Worm (Caenorhabditis elegans): Measurements from ENCODE around the gene Y17G7B.17.

Gene Y17G7B.17

DNA sequence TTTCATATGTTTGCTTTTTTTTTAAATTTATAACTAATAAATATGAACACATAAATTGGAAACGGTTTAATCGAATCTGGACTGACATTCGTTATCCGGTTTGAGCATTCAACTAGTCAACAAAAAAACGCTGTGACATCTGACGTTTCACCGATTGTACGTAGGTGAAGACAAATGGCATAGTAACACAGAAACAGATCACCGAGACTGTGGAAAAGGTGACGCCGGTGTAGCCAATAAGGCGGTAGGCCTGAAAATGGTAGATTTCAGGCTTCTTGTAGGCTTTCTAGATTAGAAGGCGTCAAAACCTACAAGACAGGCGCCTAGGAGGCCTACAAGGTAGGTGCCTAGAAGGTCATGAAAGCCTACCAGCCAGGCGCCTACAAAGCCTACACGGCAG is 28.5 kb downstream of the Y17G7B.17 start:
- TF ChIP-seq pha-2 (tag; optimal IDR thresholded peaks at IDR 0.05) (no peak), npax-4 (tag; optimal IDR thresholded peaks at IDR 0.05) (no peak), unc-42 (tag; optimal IDR thresholded peaks at IDR 0.05) (no peak), che-1 (tag; optimal IDR thresholded peaks at IDR 0.05) (no peak), C38D4.7 (GFP tag; optimal IDR thresholded peaks at IDR 0.05) (no peak), ceh-6 (GFP tag; optimal IDR thresholded peaks at IDR 0.05) (no peak), nhr-232 (tag; optimal IDR thresholded peaks at IDR 0.05) (no peak), ets-4 (tag; optimal IDR thresholded peaks at IDR 0.05) (no peak), pqm-1 (tag; optimal IDR thresholded peaks at IDR 0.05) (no peak), gmeb-2 (tag; optimal IDR thresholded peaks at IDR 0.05) (no peak), ceh-14 (tag; optimal IDR thresholded peaks at IDR 0.05) (no peak), K09A11.1 (tag; optimal IDR thresholded peaks at IDR 0.05; ENCODE audit: insufficient read depth) (no peak), ama-1 (optimal IDR thresholded peaks at IDR 0.05) (no peak), unc-55 (GFP tag; optimal IDR thresholded peaks at IDR 0.05) (no peak), odd-2 (tag; optimal IDR thresholded peaks at IDR 0.05) (no peak)

DNA sequence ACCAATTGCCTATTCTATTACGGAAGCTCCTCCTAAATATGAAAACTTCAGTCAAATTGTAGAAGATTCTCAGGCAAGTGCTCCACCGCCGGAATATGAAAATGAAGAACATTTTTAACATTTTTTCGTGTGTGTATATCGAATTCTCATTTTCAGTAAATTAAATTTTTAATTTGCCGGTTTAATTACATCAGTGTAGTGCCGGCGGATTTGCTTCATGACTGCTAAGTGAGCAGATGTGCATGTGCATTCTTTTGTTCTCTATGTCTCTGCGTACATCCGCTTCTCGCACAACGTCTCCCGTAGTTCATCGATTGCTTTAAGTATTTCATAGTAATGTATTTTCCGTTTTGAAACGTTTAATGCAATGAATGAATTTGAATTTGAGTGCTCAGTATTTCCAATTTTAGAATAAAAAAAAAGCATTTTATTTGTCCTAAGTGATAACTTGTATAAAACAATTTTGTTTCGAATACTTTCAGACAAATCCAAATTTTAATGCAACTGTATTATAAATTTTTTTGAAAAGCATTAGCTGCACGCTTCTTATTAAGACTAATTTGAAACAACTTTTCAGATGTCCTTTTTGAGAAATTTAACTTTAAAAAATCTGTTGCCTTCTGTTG is 32.2 kb downstream of the Y17G7B.17 start, which contains the start of gene Y17G7B.22:
TSS of gene Y17G7B.22 (plus strand) at position 576 of the 626 bp plus-strand sequence.
- TF ChIP-seq nhr-232 (tag; optimal IDR thresholded peaks at IDR 0.05) (no peak), ceh-48 (tag; optimal IDR thresholded peaks at IDR 0.05) (peak; percentile 46), unc-42 (tag; optimal IDR thresholded peaks at IDR 0.05) (peak; percentile 94), sdc-2 (tag; optimal IDR thresholded peaks at IDR 0.05) (no peak)

DNA sequence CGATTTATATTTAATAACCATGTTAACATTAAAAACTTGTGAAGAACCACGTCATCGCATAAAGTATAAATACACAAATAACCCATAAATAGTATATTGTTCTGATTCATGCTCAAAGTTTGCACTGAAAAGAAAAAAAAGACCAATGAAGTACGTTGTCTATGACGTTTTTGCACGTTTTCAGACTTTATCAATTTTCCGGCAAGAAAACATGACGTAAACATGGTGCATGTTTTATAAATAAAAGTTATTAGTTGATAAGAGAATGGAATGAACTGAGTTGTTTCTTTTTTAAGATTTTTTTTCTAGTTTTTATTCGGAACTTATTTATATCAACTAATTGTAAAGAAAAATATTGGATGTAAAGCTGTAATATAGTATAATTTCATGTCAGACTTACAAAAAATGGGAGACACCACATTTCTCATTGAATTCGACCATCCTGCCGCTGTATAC is 35.1 kb downstream of the Y17G7B.17 start, which contains the start of gene arrd-8:
TSS of gene arrd-8 (plus strand) at position 406 of the 456 bp plus-strand sequence.
- no peak for TF ChIP-seq nhr-232 (tag; optimal IDR thresholded peaks at IDR 0.05)
- no peak for TF ChIP-seq unc-42 (tag; optimal IDR thresholded peaks at IDR 0.05)
- TF ChIP-seq elt-2 (tag; optimal IDR thresholded peaks at IDR 0.05) = peak; percentile 12
- no peak for TF ChIP-seq ceh-48 (tag; optimal IDR thresholded peaks at IDR 0.05)
- no peak for TF ChIP-seq C38D4.7 (GFP tag; optimal IDR thresholded peaks at IDR 0.05)
- TF ChIP-seq ceh-34 (tag; optimal IDR thresholded peaks at IDR 0.05) = no peak

DNA sequence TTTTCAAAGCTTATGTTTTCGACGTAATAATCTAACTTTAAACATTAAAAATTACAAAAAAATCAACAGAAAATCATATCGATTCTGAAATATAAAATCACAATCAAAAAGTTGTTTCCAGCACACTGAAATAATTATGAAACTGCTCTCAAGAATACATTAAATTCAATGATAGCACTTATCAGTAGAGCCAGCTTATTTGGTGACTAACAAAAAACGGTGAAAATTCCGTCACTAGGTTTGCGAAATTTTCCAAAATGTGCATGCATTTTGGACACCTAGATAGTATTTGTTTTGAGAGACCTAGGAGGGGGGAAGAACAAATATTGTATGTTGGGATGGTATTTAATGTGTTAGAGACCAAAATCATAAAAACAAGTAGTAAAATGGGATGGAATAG is 36.7 kb downstream of the Y17G7B.17 start:
- TF ChIP-seq tbx-7 (tag; optimal IDR thresholded peaks at IDR 0.05) = no peak
- TF ChIP-seq ceh-6 (GFP tag; optimal IDR thresholded peaks at IDR 0.05) = no peak
- TF ChIP-seq ceh-45 (GFP tag; IDR thresholded peaks at IDR 0.05) = no peak
- no peak for TF ChIP-seq ref-2 (tag; optimal IDR thresholded peaks at IDR 0.05)
- no peak for TF ChIP-seq hlh-8 (tag; optimal IDR thresholded peaks at IDR 0.05)
- no peak for TF ChIP-seq ttx-3 (tag; optimal IDR thresholded peaks at IDR 0.05)
- TF ChIP-seq ceh-48 (tag; optimal IDR thresholded peaks at IDR 0.05) = no peak
- TF ChIP-seq rnt-1 (tag; optimal IDR thresholded peaks at IDR 0.05) = no peak
- no peak for TF ChIP-seq npax-4 (tag; optimal IDR thresholded peaks at IDR 0.05)
- no peak for TF ChIP-seq unc-42 (tag; optimal IDR thresholded peaks at IDR 0.05)
- no peak for TF ChIP-seq sox-4 (tag; optimal IDR thresholded peaks at IDR 0.05)
- no peak for TF ChIP-seq lim-6 (tag; optimal IDR thresholded peaks at IDR 0.05)
- TF ChIP-seq ceh-24 (tag; optimal IDR thresholded peaks at IDR 0.05) = no peak

- no peak for TF ChIP-seq K02D7.2 (tag; optimal IDR thresholded peaks at IDR 0.05)
- TF ChIP-seq sox-4 (tag; optimal IDR thresholded peaks at IDR 0.05) = no peak
- TF ChIP-seq fax-1 (tag; optimal IDR thresholded peaks at IDR 0.05) = no peak
- no peak for TF ChIP-seq F13H6.1 (tag; optimal IDR thresholded peaks at IDR 0.05)
- TF ChIP-seq zip-5 (tag; optimal IDR thresholded peaks at IDR 0.05) = no peak
- TF ChIP-seq ceh-9 (tag; optimal IDR thresholded peaks at IDR 0.05) = no peak
- TF ChIP-seq ahr-1 (tag; optimal IDR thresholded peaks at IDR 0.05) = no peak
- no peak for TF ChIP-seq madf-2 (tag; optimal IDR thresholded peaks at IDR 0.05)
- TF ChIP-seq C38D4.7 (GFP tag; optimal IDR thresholded peaks at IDR 0.05) = no peak
- TF ChIP-seq ceh-6 (GFP tag; optimal IDR thresholded peaks at IDR 0.05) = no peak
- TF ChIP-seq unc-42 (tag; optimal IDR thresholded peaks at IDR 0.05) = no peak
- TF ChIP-seq gmeb-2 (tag; optimal IDR thresholded peaks at IDR 0.05) = no peak
- TF ChIP-seq pha-2 (tag; optimal IDR thresholded peaks at IDR 0.05) = no peak
- no peak for TF ChIP-seq pag-3 (tag; optimal IDR thresholded peaks at IDR 0.05; ENCODE audit: borderline replicate concordance)
- TF ChIP-seq pqm-1 (tag; optimal IDR thresholded peaks at IDR 0.05) = no peak
- no peak for TF ChIP-seq odd-2 (tag; optimal IDR thresholded peaks at IDR 0.05)
- no peak for TF ChIP-seq unc-3 (GFP tag; conservative IDR thresholded peaks at IDR 0.05)
- no peak for TF ChIP-seq unc-3 (tag; optimal IDR thresholded peaks at IDR 0.05)
- TF ChIP-seq pax-1 (tag; optimal IDR thresholded peaks at IDR 0.05) = no peak
- no peak for TF ChIP-seq nfya-1 (tag; optimal IDR thresholded peaks at IDR 0.05)
- TF ChIP-seq K09A11.1 (tag; optimal IDR thresholded peaks at IDR 0.05; ENCODE audit: insufficient read depth) = no peak
These were observed 37.3 kb downstream of the Y17G7B.17 start, which contains the start of gene arrd-7 for ce11 chrII:12062521-12062920. Gene arrd-7 (minus strand): TSS chrII:12062621.
